Fruit fly (Drosophila melanogaster) whole organism, embryonic: ENCODE results near the gene foxo.

Source experiments
- Blimp-1 ChIP-seq: fragments of 200-800 bp; sonication (Bioruptor generic); optimal IDR thresholded peaks from 3 replicates; lab custom pipeline; 2018; ENCODE audit warnings: missing biosample characterization, missing genetic modification characterization, mild to moderate bottlenecking, moderate library complexity, missing genetic modification reagents
- CG10147 ChIP-seq: fragments of 200-800 bp; sonication (Bioruptor generic); optimal IDR thresholded peaks from 2 replicates; lab custom pipeline; 2019; ENCODE audit warnings: missing biosample characterization, mild to moderate bottlenecking, missing genetic modification characterization, moderate library complexity
- CG10543 ChIP-seq: fragments of 200-800 bp; sonication (Bioruptor generic); optimal IDR thresholded peaks from 3 replicates; lab custom pipeline; 2017; ENCODE audit warnings: missing biosample characterization, mild to moderate bottlenecking, missing genetic modification characterization, moderate library complexity
- CG12769 ChIP-seq: fragments of 200-800 bp; sonication (Bioruptor generic); optimal IDR thresholded peaks from 2 replicates; lab custom pipeline; 2019; ENCODE audit warnings: missing biosample characterization, mild to moderate bottlenecking, missing genetic modification characterization, moderate library complexity
- CG16779 ChIP-seq: fragments of 200-800 bp; sonication (Bioruptor generic); IDR thresholded peaks from 2 replicates; pipeline ENCODE4 v1.3.6; 2022; ENCODE audit warnings: missing biosample characterization, missing genetic modification characterization
- CG2116 ChIP-seq: fragments of 200-800 bp; sonication (Bioruptor generic); optimal IDR thresholded peaks from 3 replicates; lab custom pipeline; 2018; ENCODE audit warnings: missing biosample characterization, mild to moderate bottlenecking, missing genetic modification characterization
- CG30020 ChIP-seq: fragments of 200-800 bp; optimal IDR thresholded peaks from 2 replicates; lab custom pipeline; 2019; ENCODE audit warnings: missing biosample characterization, mild to moderate bottlenecking, missing genetic modification characterization, moderate library complexity
- CG7963 ChIP-seq: fragments of 200-800 bp; sonication (Bioruptor generic); IDR thresholded peaks from 3 replicates; pipeline ENCODE4 v1.3.6; 2022; ENCODE audit warnings: missing biosample characterization, missing genetic modification characterization; ENCODE audit not compliant: partially characterized antibody
- D19A ChIP-seq: fragments of 200-800 bp; optimal IDR thresholded peaks from 3 replicates; lab custom pipeline; 2019; ENCODE audit warnings: missing biosample characterization, mild to moderate bottlenecking, missing genetic modification characterization, moderate library complexity
- Hsf ChIP-seq: fragments of 200-800 bp; sonication (Bioruptor generic); optimal IDR thresholded peaks from 3 replicates; lab custom pipeline; 2016; ENCODE audit warnings: missing biosample characterization, missing genetic modification characterization
- Nf-YA ChIP-seq: fragments of 200-800 bp; sonication (Bioruptor generic); IDR thresholded peaks from 2 replicates; pipeline ENCODE4 v1.3.6; 2022; ENCODE audit warnings: missing biosample characterization, missing genetic modification characterization
- fd3F ChIP-seq: fragments of 200-800 bp; sonication (Bioruptor generic); optimal IDR thresholded peaks from 2 replicates; lab custom pipeline; 2018; ENCODE audit warnings: missing biosample characterization, mild to moderate bottlenecking, missing genetic modification characterization, moderate library complexity
- kah ChIP-seq: fragments of 200-800 bp; sonication (Bioruptor generic); optimal IDR thresholded peaks from 2 replicates; lab custom pipeline; 2018; ENCODE audit warnings: missing biosample characterization, mild to moderate bottlenecking, missing genetic modification characterization
- trem ChIP-seq: fragments of 200-800 bp; optimal IDR thresholded peaks from 3 replicates; lab custom pipeline; 2019; ENCODE audit warnings: missing biosample characterization, mild to moderate bottlenecking, missing genetic modification characterization, moderate library complexity

DNA sequence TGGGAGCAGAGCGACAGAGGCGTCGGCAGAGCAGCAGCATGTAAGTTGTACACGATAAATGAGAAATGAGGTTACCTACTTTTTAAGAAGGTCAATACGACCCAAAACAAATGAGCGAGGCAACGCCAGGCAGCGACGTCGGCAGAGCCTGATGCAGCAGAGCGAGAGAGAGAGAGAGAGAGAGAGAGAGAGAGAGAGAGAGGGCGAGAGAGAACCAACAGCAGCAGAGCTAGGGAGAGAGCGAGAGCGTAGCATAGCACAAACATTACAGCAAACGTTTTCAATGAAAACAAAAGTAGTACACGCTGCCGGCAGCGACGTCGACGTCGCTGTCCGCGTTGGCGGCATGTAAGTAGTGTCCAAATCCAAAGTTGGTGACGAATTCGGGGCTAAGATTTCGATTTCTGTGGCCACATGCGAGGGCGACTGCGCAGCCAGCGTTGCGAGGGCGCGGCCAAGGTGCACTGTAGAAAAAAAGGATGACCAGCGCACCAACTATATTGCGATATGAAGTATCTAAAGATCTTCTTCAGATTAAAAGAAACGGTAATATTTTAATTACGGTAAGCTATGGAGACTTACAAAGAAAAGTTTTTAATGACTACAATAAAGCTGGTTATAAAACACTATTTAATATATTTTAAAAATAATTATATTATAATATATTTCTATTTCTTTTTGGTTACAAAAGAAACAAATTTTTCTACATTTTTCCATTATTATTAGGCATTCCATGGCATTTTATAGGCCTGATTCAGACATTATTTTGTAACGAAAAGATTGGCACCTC, 38.9 kb upstream of the foxo start:
- TF ChIP-seq Nf-YA (GFP tag; lab: Robert Waterston, UW) (peak; percentile 60), CG10147 (GFP tag; lab: Kevin White, UChicago) (peak; percentile 69), CG16779 (GFP tag; lab: Robert Waterston, UW) (no peak), Blimp-1 (GFP tag; lab: Kevin White, UChicago) (peak; percentile 97), CG30020 (tag; lab: Kevin White, UChicago) (peak; percentile 36), fd3F (GFP tag; lab: Kevin White, UChicago) (peak; percentile 83), CG12769 (tag; lab: Kevin White, UChicago) (peak; percentile 45), D19A (tag; lab: Kevin White, UChicago) (peak; percentile 81), kah (GFP tag; lab: Kevin White, UChicago) (peak; percentile 64), CG7963 (no peak), trem (tag; lab: Kevin White, UChicago) (peak; percentile 57), CG2116 (GFP tag; lab: Kevin White, UChicago) (peak; percentile 44), CG10543 (peak; percentile 68), Hsf (GFP tag; lab: Kevin White, UChicago) (peak; percentile 22)
